Fruit fly (Drosophila melanogaster): Measurements from ENCODE around the gene CG14989.
A peak's percentile ranks its signal among the peaks of the same experiment; 100 is the strongest.

CG14989 gene

dm6 chr3L:4070996-4071379, 16.4 kb upstream of the CG14989 start (continued):
- TF ChIP-seq Ssrp (tag; optimal IDR thresholded peaks at IDR 0.05) (peak; percentile 47), aop (GFP tag; IDR thresholded peaks at IDR 0.05) (0 out of 2 replicates have a peak, but pooled peaks have one; percentile 33), pros (GFP tag; optimal IDR thresholded peaks at IDR 0.05) (no peak), CG2712 (tag; optimal IDR thresholded peaks at IDR 0.05) (peak; percentile 59), CG11696 (GFP tag; IDR thresholded peaks at IDR 0.05) (0 out of 2 replicates have a peak, but pooled peaks have one; percentile 39), CG4707 (GFP tag; optimal IDR thresholded peaks at IDR 0.05) (peak; percentile 33), lilli (GFP tag; optimal IDR thresholded peaks at IDR 0.05) (peak; percentile 3), gt (GFP tag; IDR thresholded peaks at IDR 0.05) (no peak), sc (optimal IDR thresholded peaks at IDR 0.05) (no peak), sc (GFP tag; optimal IDR thresholded peaks at IDR 0.05) (no peak), tin (GFP tag; optimal IDR thresholded peaks at IDR 0.05) (peak; percentile 48), sd (tag; optimal IDR thresholded peaks at IDR 0.05) (no peak), CG32767 (GFP tag; IDR thresholded peaks at IDR 0.05) (peak; percentile 40), CoRest (tag; optimal IDR thresholded peaks at IDR 0.05) (no peak), stwl (tag; optimal IDR thresholded peaks at IDR 0.05) (no peak), CG13296 (GFP tag; optimal IDR thresholded peaks at IDR 0.05) (no peak), CG10565 (GFP tag; optimal IDR thresholded peaks at IDR 0.05) (no peak), Poxn (GFP tag; IDR thresholded peaks at IDR 0.05) (peak; percentile 37; the same call in 1 of the 2 replicates), kah (GFP tag; optimal IDR thresholded peaks at IDR 0.05) (no peak), fd64A (GFP tag; optimal IDR thresholded peaks at IDR 0.05) (no peak), Doc3 (GFP tag; IDR thresholded peaks at IDR 0.05; ENCODE audit: partially characterized antibody) (no peak), yki (optimal IDR thresholded peaks at IDR 0.05) (no peak), MTF-1 (GFP tag; optimal IDR thresholded peaks at IDR 0.05; ENCODE audit: borderline replicate concordance) (peak; percentile 41), tap (tag; optimal IDR thresholded peaks at IDR 0.05) (peak; percentile 57), Sox100B (GFP tag; optimal IDR thresholded peaks at IDR 0.05) (no peak), inv (GFP tag; IDR thresholded peaks at IDR 0.05; ENCODE audit: partially characterized antibody) (no peak), ftz-f1 (GFP tag; optimal IDR thresholded peaks at IDR 0.05) (no peak), bigmax (GFP tag; optimal IDR thresholded peaks at IDR 0.05) (no peak), sob (GFP tag; IDR thresholded peaks at IDR 0.05) (peak; percentile 79), sima (GFP tag; optimal IDR thresholded peaks at IDR 0.05) (no peak), Bteb2 (GFP tag; optimal IDR thresholded peaks at IDR 0.05) (no peak), CG14050 (GFP tag; IDR thresholded peaks at IDR 0.05) (peak; percentile 74), BtbVII (GFP tag; optimal IDR thresholded peaks at IDR 0.05) (no peak), CG10209 (GFP tag; optimal IDR thresholded peaks at IDR 0.05) (no peak), CG6175 (GFP tag; IDR thresholded peaks at IDR 0.05) (no peak), gsb-n (tag; optimal IDR thresholded peaks at IDR 0.05) (no peak), ab (GFP tag; optimal IDR thresholded peaks at IDR 0.05) (no peak), otp (GFP tag; IDR thresholded peaks at IDR 0.05) (peak; percentile 64; the same call in 1 of the 3 replicates), CG4854 (GFP tag; optimal IDR thresholded peaks at IDR 0.05) (no peak), sens (GFP tag) (no peak), CkIIα-i1 (GFP tag; IDR thresholded peaks at IDR 0.05) (peak; percentile 22; the same call in 1 of the 2 replicates), CG13624 (GFP tag; optimal IDR thresholded peaks at IDR 0.05) (no peak), sisA (GFP tag; IDR thresholded peaks at IDR 0.05) (peak; percentile 82), en (GFP tag; optimal IDR thresholded peaks at IDR 0.05) (no peak), run (tag; optimal IDR thresholded peaks at IDR 0.05) (no peak), CG4730 (GFP tag; IDR thresholded peaks at IDR 0.05) (peak; percentile 26; the same call in 1 of the 2 replicates), CG4404 (GFP tag; IDR thresholded peaks at IDR 0.05) (peak; percentile 6; the same call in 1 of the 2 replicates), CG9609 (GFP tag; optimal IDR thresholded peaks at IDR 0.05) (peak; percentile 45), Side (GFP tag; optimal IDR thresholded peaks at IDR 0.05) (peak; percentile 45), pzg (GFP tag; optimal IDR thresholded peaks at IDR 0.05) (no peak), CG6683 (GFP tag; optimal IDR thresholded peaks at IDR 0.05) (peak; percentile 7), fd3F (GFP tag; optimal IDR thresholded peaks at IDR 0.05) (peak; percentile 17)

Data from whole organism, embryonic.